Worm (Caenorhabditis elegans) whole organism, L3 larva: Measurements from ENCODE around the gene nspb-7.

Experiments used
- R02D3.7 ChIP-seq: fragments of 150-350 bp; optimal IDR thresholded peaks from 2 replicates; lab custom pipeline; 2014; ENCODE audit warnings: missing biosample characterization, missing genetic modification characterization
- ZK546.5 ChIP-seq: sonication (generic microtip); optimal IDR thresholded peaks from 2 replicates; lab custom pipeline; 2017; ENCODE audit warnings: missing biosample characterization, missing genetic modification characterization
- ama-1 ChIP-seq: fragments of 150-350 bp; optimal IDR thresholded peaks from 2 replicates; lab custom pipeline; 2018
- ceh-28 ChIP-seq: fragments of 150-350 bp; optimal IDR thresholded peaks from 2 replicates; lab custom pipeline; 2014; ENCODE audit warnings: missing biosample characterization, missing genetic modification reagents, missing genetic modification characterization
- ceh-82 ChIP-seq: fragments of 150-350 bp; optimal IDR thresholded peaks from 2 replicates; lab custom pipeline; 2014; ENCODE audit warnings: missing biosample characterization, missing genetic modification characterization
- ceh-9 ChIP-seq: sonication (generic microtip); optimal IDR thresholded peaks from 2 replicates; lab custom pipeline; 2018; ENCODE audit warnings: missing biosample characterization, missing genetic modification characterization
- daf-12 ChIP-seq: fragments of 150-350 bp; optimal IDR thresholded peaks from 2 replicates; lab custom pipeline; 2014; ENCODE audit warnings: missing biosample characterization, missing genetic modification reagents, missing genetic modification characterization
- egl-5 ChIP-seq: fragments of 150-350 bp; optimal IDR thresholded peaks from 2 replicates; lab custom pipeline; 2017; ENCODE audit warnings: missing biosample characterization, missing genetic modification reagents, missing genetic modification characterization, inconsistent platforms
- elt-1 ChIP-seq: fragments of 150-350 bp; optimal IDR thresholded peaks from 2 replicates; lab custom pipeline; 2014; ENCODE audit warnings: missing biosample characterization, missing genetic modification characterization
- elt-2 ChIP-seq: sonication (generic microtip); optimal IDR thresholded peaks from 2 replicates; lab custom pipeline; 2016; ENCODE audit warnings: missing genetic modification reagents, mild to moderate bottlenecking, missing genetic modification characterization, missing compliant biosample characterization
- fkh-10 ChIP-seq: sonication (generic microtip); optimal IDR thresholded peaks from 2 replicates; lab custom pipeline; 2017; ENCODE audit warnings: missing biosample characterization, missing genetic modification reagents, missing genetic modification characterization
- fkh-2 ChIP-seq: fragments of 150-350 bp; optimal IDR thresholded peaks from 2 replicates; lab custom pipeline; 2014; ENCODE audit warnings: missing biosample characterization, missing genetic modification reagents, missing genetic modification characterization
- hmg-11 ChIP-seq: sonication (generic microtip); optimal IDR thresholded peaks from 2 replicates; lab custom pipeline; 2016; ENCODE audit warnings: missing genetic modification characterization, missing compliant biosample characterization
- jun-1 ChIP-seq: fragments of 150-350 bp; optimal IDR thresholded peaks from 2 replicates; lab custom pipeline; 2014; ENCODE audit warnings: missing biosample characterization, missing genetic modification reagents, missing genetic modification characterization
- lin-15B ChIP-seq: fragments of 150-350 bp; optimal IDR thresholded peaks from 2 replicates; lab custom pipeline; 2014; ENCODE audit warnings: missing biosample characterization, missing genetic modification characterization
- lin-39 ChIP-seq: fragments of 150-350 bp; optimal IDR thresholded peaks from 2 replicates; lab custom pipeline; 2018; ENCODE audit warnings: missing biosample characterization, missing genetic modification reagents, missing genetic modification characterization
- lsy-12 ChIP-seq: sonication (generic microtip); optimal IDR thresholded peaks from 2 replicates; lab custom pipeline; 2016; ENCODE audit warnings: mild to moderate bottlenecking, missing genetic modification characterization, missing compliant biosample characterization
- mml-1 ChIP-seq: fragments of 150-350 bp; sonication (generic microtip); optimal IDR thresholded peaks from 3 replicates; lab custom pipeline; 2014; ENCODE audit warnings: missing biosample characterization, missing genetic modification characterization
- nfya-1 ChIP-seq: sonication (generic microtip); optimal IDR thresholded peaks from 2 replicates; lab custom pipeline; 2017; ENCODE audit warnings: missing genetic modification characterization, mild to moderate bottlenecking, missing compliant biosample characterization, antibody characterized with exemption, moderate library complexity; ENCODE audit not compliant: insufficient read depth
- nhr-11 ChIP-seq: fragments of 150-350 bp; optimal IDR thresholded peaks from 2 replicates; lab custom pipeline; 2014; ENCODE audit warnings: missing biosample characterization, missing genetic modification characterization
- nhr-12 ChIP-seq: fragments of 150-350 bp; optimal IDR thresholded peaks from 2 replicates; lab custom pipeline; 2014; ENCODE audit warnings: missing biosample characterization, missing genetic modification characterization
- nhr-23 ChIP-seq: fragments of 150-350 bp; optimal IDR thresholded peaks from 2 replicates; lab custom pipeline; 2014; ENCODE audit warnings: missing biosample characterization, missing genetic modification reagents, missing genetic modification characterization
- nhr-237 ChIP-seq: fragments of 150-350 bp; optimal IDR thresholded peaks from 2 replicates; lab custom pipeline; 2014; ENCODE audit warnings: missing biosample characterization, missing genetic modification characterization
- nhr-28 ChIP-seq: fragments of 150-350 bp; optimal IDR thresholded peaks from 2 replicates; lab custom pipeline; 2014; ENCODE audit warnings: missing biosample characterization, missing genetic modification characterization
- nhr-43 ChIP-seq: sonication (generic microtip); optimal IDR thresholded peaks from 2 replicates; lab custom pipeline; 2016; ENCODE audit warnings: mild to moderate bottlenecking, missing genetic modification characterization, missing compliant biosample characterization; ENCODE audit not compliant: poor library complexity, severe bottlenecking
- nhr-67 ChIP-seq: fragments of 150-350 bp; optimal IDR thresholded peaks from 2 replicates; lab custom pipeline; 2014; ENCODE audit warnings: missing biosample characterization, missing genetic modification characterization
- nhr-76 ChIP-seq: fragments of 150-350 bp; sonication (generic microtip); optimal IDR thresholded peaks from 5 replicates; lab custom pipeline; 2014; ENCODE audit warnings: missing biosample characterization, missing genetic modification characterization
- nhr-77 ChIP-seq: fragments of 150-350 bp; optimal IDR thresholded peaks from 2 replicates; lab custom pipeline; 2014; ENCODE audit warnings: missing biosample characterization, missing genetic modification characterization
- pha-4 ChIP-seq: fragments of 150-350 bp; optimal IDR thresholded peaks from 2 replicates; lab custom pipeline; 2014; ENCODE audit warnings: missing biosample characterization, missing genetic modification reagents, missing genetic modification characterization
- pqm-1 ChIP-seq: fragments of 150-350 bp; optimal IDR thresholded peaks from 2 replicates; lab custom pipeline; 2017; ENCODE audit warnings: missing biosample characterization, missing genetic modification characterization, inconsistent platforms
- sea-2 ChIP-seq: fragments of 150-350 bp; sonication (generic microtip); optimal IDR thresholded peaks from 4 replicates; lab custom pipeline; 2014; ENCODE audit warnings: missing biosample characterization, missing genetic modification reagents, missing genetic modification characterization
- skn-1 ChIP-seq: fragments of 150-350 bp; optimal IDR thresholded peaks from 2 replicates; lab custom pipeline; 2014; ENCODE audit warnings: missing biosample characterization, missing genetic modification characterization
- snpc-4 ChIP-seq: fragments of 150-350 bp; optimal IDR thresholded peaks from 2 replicates; lab custom pipeline; 2014; ENCODE audit warnings: missing biosample characterization, missing genetic modification characterization
- tbx-2 ChIP-seq: sonication (generic microtip); optimal IDR thresholded peaks from 2 replicates; lab custom pipeline; 2016; ENCODE audit warnings: mild to moderate bottlenecking, missing genetic modification characterization, missing compliant biosample characterization
- unc-39 ChIP-seq: sonication (generic microtip); optimal IDR thresholded peaks from 4 replicates; lab custom pipeline; 2017; ENCODE audit warnings: missing biosample characterization, missing genetic modification characterization
- unc-62 ChIP-seq: fragments of 150-350 bp; sonication (generic microtip); optimal IDR thresholded peaks from 4 replicates; lab custom pipeline; 2014; ENCODE audit warnings: missing biosample characterization, missing genetic modification reagents, missing genetic modification characterization

Gene nspb-7

ce11 chrII:14578013-14578412 is at the start of gene nspb-7:
Gene nspb-7 (plus strand): TSS chrII:14578313.
- TF ChIP-seq nhr-237 (tag; lab: Kevin White, UChicago), result no peak
- TF ChIP-seq daf-12 (tag; lab: Kevin White, UChicago), result no peak
- TF ChIP-seq fkh-2 (tag; lab: Kevin White, UChicago), result no peak
- no peak for TF ChIP-seq lin-15B (tag; lab: Kevin White, UChicago)
- no peak for TF ChIP-seq unc-39 (tag; lab: Kevin White, UChicago)
- TF ChIP-seq ceh-82, result no peak
- TF ChIP-seq sea-2 (GFP tag; lab: Kevin White, UChicago), result no peak
- TF ChIP-seq lsy-12 (tag; lab: Kevin White, UChicago), result no peak
- no peak for TF ChIP-seq ceh-9
- TF ChIP-seq nhr-77 (tag; lab: Kevin White, UChicago), result no peak
- TF ChIP-seq R02D3.7 (tag; lab: Kevin White, UChicago), result no peak
- TF ChIP-seq egl-5 (tag; lab: Kevin White, UChicago), result no peak
- TF ChIP-seq pqm-1 (tag; lab: Kevin White, UChicago), result no peak
- no peak for TF ChIP-seq lin-39 (tag; lab: Kevin White, UChicago)
- no peak for TF ChIP-seq pha-4 (tag; lab: Kevin White, UChicago)
- TF ChIP-seq elt-1 (tag; lab: Kevin White, UChicago), result no peak
- no peak for TF ChIP-seq ama-1 (lab: Kevin White, UChicago)
- no peak for TF ChIP-seq nhr-67 (tag; lab: Kevin White, UChicago)
- no peak for TF ChIP-seq unc-62 (GFP tag; lab: Kevin White, UChicago)
- TF ChIP-seq snpc-4, result no peak

- TF ChIP-seq hmg-11 (no peak), lin-39 (tag; lab: Kevin White, UChicago) (no peak), nfya-1 (tag; lab: Kevin White, UChicago) (no peak), jun-1 (no peak), ama-1 (lab: Kevin White, UChicago) (no peak), nhr-237 (tag; lab: Kevin White, UChicago) (no peak), mml-1 (tag; lab: Kevin White, UChicago) (no peak), fkh-10 (GFP tag; lab: Kevin White, UChicago) (no peak), ceh-28 (tag; lab: Kevin White, UChicago) (no peak), pqm-1 (tag; lab: Kevin White, UChicago) (no peak), pha-4 (tag; lab: Kevin White, UChicago) (no peak), egl-5 (tag; lab: Kevin White, UChicago) (no peak), nhr-67 (tag; lab: Kevin White, UChicago) (no peak), tbx-2 (tag; lab: Kevin White, UChicago) (no peak), elt-2 (no peak)
- TF ChIP-seq, all 47 proteins: peak for 0
These were observed 44.1 kb upstream of the nspb-7 start, which contains the start of gene C04H5.1 for ce11 chrII:14534000-14534399. Gene C04H5.1 (plus strand): TSS chrII:14534300.

ce11 chrII:14537728-14538127 is 40.4 kb upstream of the nspb-7 start, which contains the start of the genes clec-147 and C04H5.7:
Gene clec-147 (minus strand): TSS chrII:14537828.
Gene C04H5.7 (plus strand): TSS chrII:14537946.
- TF ChIP-seq lsy-12 (tag; lab: Kevin White, UChicago) (no peak), snpc-4 (no peak), daf-12 (tag; lab: Kevin White, UChicago) (no peak), nhr-11 (no peak), egl-5 (tag; lab: Kevin White, UChicago) (no peak), nhr-28 (tag; lab: Kevin White, UChicago) (no peak), unc-62 (GFP tag; lab: Kevin White, UChicago) (no peak), ceh-28 (tag; lab: Kevin White, UChicago) (no peak), fkh-10 (GFP tag; lab: Kevin White, UChicago) (no peak), nhr-12 (tag; lab: Kevin White, UChicago) (no peak), nhr-237 (tag; lab: Kevin White, UChicago) (no peak), skn-1 (no peak), nhr-76 (tag; lab: Kevin White, UChicago) (no peak), elt-2 (no peak), fkh-2 (tag; lab: Kevin White, UChicago) (no peak), ceh-9 (no peak), jun-1 (no peak), nhr-43 (tag; lab: Kevin White, UChicago) (no peak), ZK546.5 (tag; lab: Kevin White, UChicago) (no peak), nhr-23 (tag; lab: Kevin White, UChicago) (no peak)
